Fruit fly (Drosophila melanogaster): ENCODE results near the gene Adss.
A peak's percentile ranks its signal among the peaks of the same experiment; 100 is the strongest.

The Adss gene

dm6 chr3R:20850395-20851039, 20.1 kb upstream of the Adss start, which contains the start of gene RpS30 (continued):
- TF ChIP-seq CG4328 (GFP tag; optimal IDR thresholded peaks at IDR 0.05) (no peak), CG13775 (GFP tag; optimal IDR thresholded peaks at IDR 0.05) (peak; percentile 62), GATAe (GFP tag; conservative IDR thresholded peaks at IDR 0.05) (no peak), luna (GFP tag; optimal IDR thresholded peaks at IDR 0.05) (no peak), CG18011 (GFP tag; optimal IDR thresholded peaks at IDR 0.05) (peak; percentile 20), caup (GFP tag; optimal IDR thresholded peaks at IDR 0.05; ENCODE audit: severe bottlenecking) (peak; percentile 42), CG3995 (GFP tag; optimal IDR thresholded peaks at IDR 0.05) (peak; percentile 45), Tbp (GFP tag; optimal IDR thresholded peaks at IDR 0.05) (no peak), CHES-1-like (GFP tag; optimal IDR thresholded peaks at IDR 0.05) (peak; percentile 57), hbn (GFP tag; IDR thresholded peaks at IDR 0.05; ENCODE audit: partially characterized antibody) (peak; percentile 96), CG13123 (GFP tag; optimal IDR thresholded peaks at IDR 0.05) (no peak), chif (GFP tag; optimal IDR thresholded peaks at IDR 0.05) (peak in 1 of 2 experiments; percentile 20), CG9817 (tag; optimal IDR thresholded peaks at IDR 0.05) (peak; percentile 42), CG13424 (tag; optimal IDR thresholded peaks at IDR 0.05) (peak; percentile 33), CG15011 (GFP tag; optimal IDR thresholded peaks at IDR 0.05) (no peak), CG17361 (GFP tag; IDR thresholded peaks at IDR 0.05) (0 out of 3 replicates have a peak, but pooled peaks have one; percentile 25), lmd (GFP tag; IDR thresholded peaks at IDR 0.05) (no peak; the same call in 1 of the 2 replicates), unc-4 (GFP tag; IDR thresholded peaks at IDR 0.05; ENCODE audit: partially characterized antibody) (peak; percentile 98), CG3163 (GFP tag; optimal IDR thresholded peaks at IDR 0.05) (peak; percentile 10), CkIIα-i1 (GFP tag; IDR thresholded peaks at IDR 0.05) (no peak), odd (GFP tag; optimal IDR thresholded peaks at IDR 0.05) (no peak), grau (tag; optimal IDR thresholded peaks at IDR 0.05) (peak; percentile 49), CG10979 (tag; optimal IDR thresholded peaks at IDR 0.05) (peak; percentile 11), CG7963 (GFP tag; IDR thresholded peaks at IDR 0.05; ENCODE audit: partially characterized antibody) (peak; percentile 97), CG8478 (optimal IDR thresholded peaks at IDR 0.05) (no peak), Awh (GFP tag; IDR thresholded peaks at IDR 0.05) (no peak), kni (GFP tag; optimal IDR thresholded peaks at IDR 0.05) (no peak), CG9215 (GFP tag; IDR thresholded peaks at IDR 0.05) (no peak), NK7.1 (GFP tag; optimal IDR thresholded peaks at IDR 0.05) (no peak), pan (optimal IDR thresholded peaks at IDR 0.05) (no peak), pan (GFP tag; optimal IDR thresholded peaks at IDR 0.05 in 1 of 2, IDR thresholded peaks at IDR 0.05 in 1 of 2) (no peak), CG2889 (GFP tag; IDR thresholded peaks at IDR 0.05) (no peak), lola (GFP tag; optimal IDR thresholded peaks at IDR 0.05) (no peak), Dp (GFP tag; optimal IDR thresholded peaks at IDR 0.05) (peak; percentile 61), wor (GFP tag; IDR thresholded peaks at IDR 0.05) (no peak), Trl (optimal IDR thresholded peaks at IDR 0.05) (no peak), Trl (GFP tag; optimal IDR thresholded peaks at IDR 0.05) (peak; percentile 48), Kr (GFP tag; optimal IDR thresholded peaks at IDR 0.05) (peak; percentile 86), CTCF (GFP tag; optimal IDR thresholded peaks at IDR 0.05) (peak; percentile 41), PHDP (tag; optimal IDR thresholded peaks at IDR 0.05) (peak; percentile 55), CG13894 (tag; optimal IDR thresholded peaks at IDR 0.05) (peak; percentile 36), CG9932 (GFP tag; IDR thresholded peaks at IDR 0.05) (peak; percentile 70; the same call in 1 of the 2 replicates), Fer3 (tag; optimal IDR thresholded peaks at IDR 0.05) (peak; percentile 27), Opbp (GFP tag; IDR thresholded peaks at IDR 0.05; ENCODE audit: partially characterized antibody) (peak; percentile 98), CG6791 (GFP tag; IDR thresholded peaks at IDR 0.05; ENCODE audit: partially characterized antibody) (peak; percentile 97), Ssrp (tag; optimal IDR thresholded peaks at IDR 0.05) (no peak), Hr51 (GFP tag; optimal IDR thresholded peaks at IDR 0.05) (peak in 1 of 2 experiments; percentile 33), Myb (GFP tag; optimal IDR thresholded peaks at IDR 0.05) (peak; percentile 98), ham (GFP tag; IDR thresholded peaks at IDR 0.05) (no peak), CG16863 (GFP tag; optimal IDR thresholded peaks at IDR 0.05) (no peak)
